Worm (Caenorhabditis elegans) whole organism, late embryonic: Measurements from ENCODE around the gene T28F3.8.

ENCODE experiments used
- ceh-2 ChIP-seq: sonication (generic microtip); optimal IDR thresholded peaks from 2 replicates; lab custom pipeline; 2016; ENCODE audit warnings: missing genotype, missing genetic modification characterization, missing compliant biosample characterization
- ceh-22 ChIP-seq: sonication (generic microtip); optimal IDR thresholded peaks from 2 replicates; lab custom pipeline; 2017; ENCODE audit warnings: missing biosample characterization, missing genetic modification characterization
- ceh-24 ChIP-seq: sonication (generic microtip); optimal IDR thresholded peaks from 2 replicates; lab custom pipeline; 2016; ENCODE audit warnings: mild to moderate bottlenecking, missing genetic modification characterization, missing compliant biosample characterization
- ceh-31 ChIP-seq: sonication (generic microtip); optimal IDR thresholded peaks from 2 replicates; lab custom pipeline; 2016; ENCODE audit warnings: missing genetic modification characterization, missing compliant biosample characterization
- dve-1 ChIP-seq: sonication (generic microtip); optimal IDR thresholded peaks from 2 replicates; lab custom pipeline; 2017; ENCODE audit warnings: antibody characterized with exemption, mild to moderate bottlenecking, missing genetic modification characterization, missing compliant biosample characterization
- elt-4 ChIP-seq: sonication (generic microtip); optimal IDR thresholded peaks from 2 replicates; lab custom pipeline; 2016; ENCODE audit warnings: missing genetic modification characterization, missing compliant biosample characterization
- ets-4 ChIP-seq: sonication (generic microtip); optimal IDR thresholded peaks from 2 replicates; lab custom pipeline; 2016; ENCODE audit warnings: missing genetic modification characterization, missing compliant biosample characterization
- fkh-6 ChIP-seq: sonication (generic microtip); optimal IDR thresholded peaks from 2 replicates; lab custom pipeline; 2016; ENCODE audit warnings: missing genetic modification characterization, missing compliant biosample characterization
- gmeb-2 ChIP-seq: sonication (generic microtip); optimal IDR thresholded peaks from 2 replicates; lab custom pipeline; 2016; ENCODE audit warnings: missing genetic modification characterization, inconsistent platforms, missing compliant biosample characterization
- nfya-1 ChIP-seq: sonication (generic microtip); optimal IDR thresholded peaks from 2 replicates; lab custom pipeline; 2017; ENCODE audit warnings: missing genetic modification characterization, mild to moderate bottlenecking, missing compliant biosample characterization, antibody characterized with exemption, moderate library complexity
- pax-1 ChIP-seq: fragments of 150-350 bp; optimal IDR thresholded peaks from 2 replicates; lab custom pipeline; 2014; ENCODE audit warnings: missing biosample characterization, missing genetic modification characterization
- pha-4 ChIP-seq: fragments of 150-350 bp; optimal IDR thresholded peaks from 2 replicates; lab custom pipeline; 2018; ENCODE audit warnings: missing biosample characterization, missing genetic modification reagents, missing genetic modification characterization
- sox-4 ChIP-seq: sonication (generic microtip); optimal IDR thresholded peaks from 2 replicates; lab custom pipeline; 2017; ENCODE audit warnings: mild to moderate bottlenecking, missing genetic modification characterization, inconsistent platforms, missing compliant biosample characterization

DNA sequence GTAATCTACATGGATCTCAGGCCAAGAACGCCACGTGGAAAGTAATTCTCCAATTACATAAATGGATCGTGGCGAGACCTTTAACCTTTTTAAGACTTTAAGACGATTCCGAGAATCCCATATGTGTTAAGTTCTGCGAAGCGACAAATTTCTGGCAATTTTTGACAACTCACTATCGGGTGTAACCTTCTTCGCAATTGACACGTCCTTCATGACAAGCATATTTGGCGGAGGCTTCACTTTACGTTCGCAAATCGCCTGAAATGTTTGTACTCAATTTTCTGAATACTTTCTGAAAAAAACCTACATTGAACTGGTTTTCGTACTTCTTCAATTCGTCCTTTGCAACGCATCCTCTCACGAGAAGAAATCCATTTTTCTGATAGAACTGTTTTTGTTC lies 48.3 kb downstream of the T28F3.8 start:
- TF ChIP-seq ceh-24 (tag; lab: Kevin White, UChicago), result no peak
- no peak for TF ChIP-seq ceh-22
- no peak for TF ChIP-seq pax-1 (tag; lab: Kevin White, UChicago)
- TF ChIP-seq ets-4, result no peak
- TF ChIP-seq dve-1, result no peak
- no peak for TF ChIP-seq ceh-2 (tag; lab: Kevin White, UChicago)
- TF ChIP-seq ceh-31, result no peak
- TF ChIP-seq fkh-6 (tag; lab: Kevin White, UChicago), result no peak
- TF ChIP-seq nfya-1, result no peak
- no peak for TF ChIP-seq sox-4 (tag; lab: Kevin White, UChicago)
- TF ChIP-seq elt-4 (tag; lab: Kevin White, UChicago), result no peak
- TF ChIP-seq pha-4 (tag; lab: Kevin White, UChicago), result no peak
- no peak for TF ChIP-seq gmeb-2 (tag; lab: Kevin White, UChicago)
